Fruit fly (Drosophila melanogaster) Kc167 (cell line): Measurements from ENCODE around the gene CG7860.

Experiments used
- h ChIP-seq: fragments of >200 bp; optimal IDR thresholded peaks from 3 replicates; lab custom pipeline; 2018; ENCODE audit warnings: missing external identifiers
- psq ChIP-seq: fragments of >200 bp; optimal IDR thresholded peaks from 2 replicates; lab custom pipeline; 2017; ENCODE audit warnings: missing external identifiers

DNA sequence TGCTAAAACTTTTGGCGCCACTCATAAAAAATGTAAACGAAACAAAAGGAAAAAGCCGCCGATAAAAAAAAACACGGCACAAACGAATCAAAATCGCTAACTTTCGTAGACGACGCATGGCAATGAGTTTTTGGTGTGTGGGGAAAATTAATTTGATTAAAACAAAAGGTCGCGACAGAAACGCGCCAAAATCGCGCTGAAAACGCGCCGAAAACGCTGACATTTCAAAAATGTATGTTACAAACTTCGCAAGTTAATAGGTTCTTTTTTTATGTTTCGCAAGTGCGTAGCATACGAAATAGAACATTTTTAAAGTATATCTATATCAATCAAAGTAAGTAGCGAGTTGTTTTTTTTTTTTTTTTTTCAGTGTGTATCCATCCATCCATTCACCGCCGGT lies 47.2 kb downstream of the CG7860 start:
- TF ChIP-seq psq (lab: Kevin White, UChicago) (no peak), h (no peak)
